Worm (Caenorhabditis elegans) whole organism, midembryonic: ENCODE results near the gene glb-14.

Experiments
- T22C8.4 ChIP-seq: fragments of 200-800 bp; sonication (Bioruptor generic); IDR thresholded peaks from 2 replicates; pipeline ENCODE4 v1.3.6; 2022; ENCODE audit warnings: missing genetic modification characterization, missing compliant biosample characterization
- cog-1 ChIP-seq: sonication (generic microtip); optimal IDR thresholded peaks from 2 replicates; lab custom pipeline; 2016; ENCODE audit warnings: missing genetic modification characterization, missing compliant biosample characterization
- flt-1 ChIP-seq: fragments of 200-800 bp; sonication (Bioruptor generic); IDR thresholded peaks from 2 replicates; pipeline ENCODE4 v1.3.6; 2022; ENCODE audit warnings: missing genetic modification characterization, missing compliant biosample characterization
- klf-2 ChIP-seq: fragments of 200-800 bp; sonication (Bioruptor generic); conservative IDR thresholded peaks from 2 replicates; pipeline ENCODE4 v1.3.6; 2022; ENCODE audit warnings: missing genetic modification reagents, missing genetic modification characterization, missing compliant biosample characterization
- med-1 ChIP-seq: sonication (generic microtip); optimal IDR thresholded peaks from 2 replicates; lab custom pipeline; 2017; ENCODE audit warnings: missing genetic modification characterization, mild to moderate bottlenecking, missing compliant biosample characterization, antibody characterized with exemption, missing genetic modification reagents; ENCODE audit not compliant: insufficient read depth
- ref-1 ChIP-seq: fragments of 200-800 bp; sonication (Bioruptor generic); conservative IDR thresholded peaks from 2 replicates; pipeline ENCODE4 v1.3.6; 2022; ENCODE audit warnings: missing genetic modification reagents, missing genetic modification characterization, missing compliant biosample characterization
- tab-1 ChIP-seq: fragments of 200-800 bp; sonication (Bioruptor generic); IDR thresholded peaks from 2 replicates; pipeline ENCODE4 v1.3.6; 2022; ENCODE audit warnings: missing genetic modification characterization, missing compliant biosample characterization
- ztf-23 ChIP-seq: fragments of 200-800 bp; sonication (Bioruptor generic); IDR thresholded peaks from 2 replicates; pipeline ENCODE4 v1.3.6; 2022; ENCODE audit warnings: missing genetic modification reagents, missing genetic modification characterization, missing compliant biosample characterization
- ztf-29 ChIP-seq: fragments of 200-800 bp; sonication (Bioruptor generic); IDR thresholded peaks from 2 replicates; pipeline ENCODE4 v1.3.6; 2022; ENCODE audit warnings: missing genetic modification reagents, missing genetic modification characterization, missing compliant biosample characterization

glb-14 gene

ce11 chrV:15499099-15499498 lies 45.7 kb downstream of the glb-14 start:
- no peak for TF ChIP-seq T22C8.4 (GFP tag; lab: Robert Waterston, UW)
- no peak for TF ChIP-seq ztf-23 (GFP tag; lab: Robert Waterston, UW)
- no peak for TF ChIP-seq cog-1 (tag; lab: Kevin White, UChicago)
- no peak for TF ChIP-seq flt-1 (GFP tag; lab: Robert Waterston, UW)
- TF ChIP-seq klf-2 (GFP tag; lab: Robert Waterston, UW): no peak
- no peak for TF ChIP-seq tab-1 (GFP tag; lab: Robert Waterston, UW)
- TF ChIP-seq ref-1 (GFP tag; lab: Robert Waterston, UW): no peak
- no peak for TF ChIP-seq med-1
- no peak for TF ChIP-seq ztf-29

- TF ChIP-seq flt-1 (GFP tag; lab: Robert Waterston, UW): no peak
- TF ChIP-seq ref-1 (GFP tag; lab: Robert Waterston, UW): no peak
- TF ChIP-seq ztf-23 (GFP tag; lab: Robert Waterston, UW): no peak
- no peak for TF ChIP-seq cog-1 (tag; lab: Kevin White, UChicago)
- no peak for TF ChIP-seq ztf-29
- TF ChIP-seq med-1: no peak
- TF ChIP-seq T22C8.4 (GFP tag; lab: Robert Waterston, UW): no peak
- no peak for TF ChIP-seq klf-2 (GFP tag; lab: Robert Waterston, UW)
- TF ChIP-seq tab-1 (GFP tag; lab: Robert Waterston, UW): no peak
Measured at ce11 chrV:15498434-15498833, 46.4 kb downstream of the glb-14 start, which contains the start of gene C06B8.7. TSS of gene C06B8.7 (plus strand) at chrV:15498734.

DNA sequence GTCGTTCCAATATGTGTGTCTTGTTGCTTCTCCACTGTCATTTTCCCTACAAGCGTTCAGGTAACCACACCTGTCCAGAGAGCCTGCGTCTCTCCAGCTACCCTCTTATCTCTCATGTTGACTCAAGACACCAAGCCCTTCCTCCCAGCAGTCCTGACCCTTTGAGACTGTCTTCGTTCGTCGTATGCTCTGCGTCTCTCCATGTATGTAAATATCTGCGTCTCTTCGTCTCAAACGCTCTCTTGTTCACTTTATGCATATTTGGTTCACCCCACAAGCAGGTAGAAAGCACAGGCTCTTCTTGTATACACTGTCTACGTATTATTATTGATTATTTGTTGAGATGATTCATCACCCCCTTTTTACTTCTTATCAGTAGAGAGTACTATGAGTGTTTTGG lies 47.1 kb downstream of the glb-14 start:
- no peak for TF ChIP-seq flt-1 (GFP tag; lab: Robert Waterston, UW)
- no peak for TF ChIP-seq ztf-23 (GFP tag; lab: Robert Waterston, UW)
- TF ChIP-seq klf-2 (GFP tag; lab: Robert Waterston, UW): no peak
- TF ChIP-seq ref-1 (GFP tag; lab: Robert Waterston, UW): no peak
- peak; percentile 53; the same call in 1 of the 2 replicates for TF ChIP-seq ztf-29
- TF ChIP-seq tab-1 (GFP tag; lab: Robert Waterston, UW): no peak
- no peak for TF ChIP-seq T22C8.4 (GFP tag; lab: Robert Waterston, UW)
- peak; percentile 12 for TF ChIP-seq cog-1 (tag; lab: Kevin White, UChicago)
- no peak for TF ChIP-seq med-1

- TF ChIP-seq med-1 (no peak), ztf-29 (no peak), tab-1 (GFP tag; lab: Robert Waterston, UW) (no peak), cog-1 (tag; lab: Kevin White, UChicago) (no peak), klf-2 (GFP tag; lab: Robert Waterston, UW) (no peak), flt-1 (GFP tag; lab: Robert Waterston, UW) (no peak), ref-1 (GFP tag; lab: Robert Waterston, UW) (no peak), T22C8.4 (GFP tag; lab: Robert Waterston, UW) (no peak), ztf-23 (GFP tag; lab: Robert Waterston, UW) (no peak)
Measured at ce11 chrV:15495169-15495568, 49.6 kb downstream of the glb-14 start, which contains the start of gene srh-219. TSS of gene srh-219 (plus strand) at chrV:15495469.

DNA sequence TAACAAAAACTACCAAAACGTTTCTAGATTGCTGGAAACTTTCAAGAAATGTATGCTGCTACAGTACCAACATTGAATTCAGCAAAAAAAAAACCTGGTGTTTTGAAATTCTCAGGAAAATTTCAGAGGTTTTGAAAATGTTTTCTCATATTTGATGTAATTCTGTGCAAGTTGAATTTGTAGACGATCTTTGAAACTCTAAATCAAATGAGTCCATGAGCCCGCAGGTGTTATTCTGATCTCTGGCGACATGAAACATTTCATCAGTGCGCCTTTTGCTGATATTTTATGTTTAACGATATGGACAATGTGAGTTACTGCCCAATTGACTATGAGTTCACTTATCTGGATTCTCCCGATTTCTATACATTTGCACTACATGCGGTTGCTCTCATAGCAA lies 51.1 kb downstream of the glb-14 start, which contains the start of gene srh-218:
Gene srh-218 (plus strand): TSS at position 301 of the 400 bp plus-strand sequence.
- TF ChIP-seq ref-1 (GFP tag; lab: Robert Waterston, UW) (no peak), ztf-29 (no peak)
